Worm (Caenorhabditis elegans) whole organism, late embryonic: ENCODE results near the gene H10E21.1.

Source experiments
- C08G9.2 ChIP-seq: sonication (generic microtip); optimal IDR thresholded peaks from 2 replicates; lab custom pipeline; 2016; ENCODE audit warnings: mild to moderate bottlenecking, missing genetic modification characterization, moderate library complexity, missing compliant biosample characterization
- F13H6.1 ChIP-seq: sonication (generic microtip); optimal IDR thresholded peaks from 2 replicates; lab custom pipeline; 2016; ENCODE audit warnings: missing genetic modification characterization, missing compliant biosample characterization
- T23F11.4 ChIP-seq: fragments of 200-800 bp; sonication (Bioruptor generic); optimal IDR thresholded peaks from 2 replicates; lab custom pipeline; 2018; ENCODE audit warnings: mild to moderate bottlenecking, missing genetic modification characterization, missing compliant biosample characterization
- ama-1 ChIP-seq: fragments of 150-350 bp; optimal IDR thresholded peaks from 2 replicates; lab custom pipeline; 2014
- dmd-4 ChIP-seq: sonication (generic microtip); optimal IDR thresholded peaks from 2 replicates; lab custom pipeline; 2016; ENCODE audit warnings: borderline replicate concordance, missing genetic modification characterization, missing compliant biosample characterization
- fkh-6 ChIP-seq: sonication (generic microtip); optimal IDR thresholded peaks from 2 replicates; lab custom pipeline; 2016; ENCODE audit warnings: missing genetic modification characterization, missing compliant biosample characterization
- hlh-15 ChIP-seq: sonication (generic microtip); optimal IDR thresholded peaks from 2 replicates; lab custom pipeline; 2016; ENCODE audit warnings: missing genetic modification characterization, missing compliant biosample characterization
- lim-6 ChIP-seq: sonication (generic microtip); optimal IDR thresholded peaks from 2 replicates; lab custom pipeline; 2016; ENCODE audit warnings: missing genetic modification characterization, missing compliant biosample characterization
- nhr-232 ChIP-seq: sonication (generic microtip); optimal IDR thresholded peaks from 2 replicates; lab custom pipeline; 2016; ENCODE audit warnings: missing genetic modification characterization, missing compliant biosample characterization
- odd-2 ChIP-seq: sonication (generic microtip); optimal IDR thresholded peaks from 2 replicates; lab custom pipeline; 2017; ENCODE audit warnings: antibody characterized with exemption, mild to moderate bottlenecking, missing genetic modification characterization, missing compliant biosample characterization
- rnt-1 ChIP-seq: sonication (generic microtip); optimal IDR thresholded peaks from 2 replicates; lab custom pipeline; 2016; ENCODE audit warnings: missing genetic modification characterization, missing compliant biosample characterization
- unc-86 ChIP-seq: sonication (generic microtip); optimal IDR thresholded peaks from 2 replicates; lab custom pipeline; 2016; ENCODE audit warnings: missing genetic modification characterization, missing compliant biosample characterization

Gene H10E21.1

ce11 chrIII:66160-66559 is 50.6 kb downstream of the H10E21.1 start, which contains the start of gene pck-1:
Gene pck-1, minus strand, starts transcription at chrIII:66260.
- TF ChIP-seq dmd-4 (no peak), unc-86 (tag; lab: Kevin White, UChicago) (no peak), T23F11.4 (no peak), fkh-6 (tag; lab: Kevin White, UChicago) (no peak), odd-2 (tag; lab: Kevin White, UChicago) (no peak), rnt-1 (tag; lab: Kevin White, UChicago) (no peak), lim-6 (no peak), nhr-232 (tag; lab: Kevin White, UChicago) (no peak), C08G9.2 (tag; lab: Kevin White, UChicago) (no peak), ama-1 (lab: Kevin White, UChicago) (no peak), hlh-15 (tag; lab: Kevin White, UChicago) (no peak), F13H6.1 (tag; lab: Kevin White, UChicago) (no peak)
